Worm (Caenorhabditis elegans): ENCODE data around the gene srlf-32.

- TF ChIP-seq ztf-23 (GFP tag; IDR thresholded peaks at IDR 0.05) (no peak), ztf-29 (GFP tag; IDR thresholded peaks at IDR 0.05) (no peak), cog-1 (tag; optimal IDR thresholded peaks at IDR 0.05) (no peak), flt-1 (GFP tag; IDR thresholded peaks at IDR 0.05) (no peak), klf-2 (GFP tag; conservative IDR thresholded peaks at IDR 0.05) (no peak), med-1 (GFP tag; optimal IDR thresholded peaks at IDR 0.05; ENCODE audit: insufficient read depth) (no peak)
Measured at ce11 chrIV:11908733-11909132, 17.1 kb upstream of the srlf-32 start.
